Fruit fly (Drosophila melanogaster) whole organism, embryonic: ENCODE data around the gene Yp1.

Experiments
- ATbp ChIP-seq: fragments of 200-800 bp; sonication (Bioruptor generic); optimal IDR thresholded peaks from 2 replicates; lab custom pipeline; 2017; ENCODE audit warnings: missing biosample characterization, mild to moderate bottlenecking, missing genetic modification characterization, missing genetic modification reagents
- Atf3 ChIP-seq: fragments of 200-800 bp; sonication (Bioruptor generic); optimal IDR thresholded peaks from 3 replicates; lab custom pipeline; 2016; ENCODE audit warnings: missing biosample characterization, missing genetic modification characterization
- CG10959 ChIP-seq: fragments of 200-800 bp; sonication (Bioruptor generic); IDR thresholded peaks from 2 replicates; pipeline ENCODE4 v1.3.6; 2022; ENCODE audit warnings: missing biosample characterization, missing genetic modification characterization
- CG11504 ChIP-seq: fragments of 200-800 bp; sonication (Bioruptor generic); optimal IDR thresholded peaks from 3 replicates; lab custom pipeline; 2019; ENCODE audit warnings: missing biosample characterization, mild to moderate bottlenecking, missing genetic modification characterization, moderate library complexity
- CG14050 ChIP-seq: fragments of 200-800 bp; sonication (Bioruptor generic); IDR thresholded peaks from 3 replicates; pipeline ENCODE4 v1.3.6; 2022; ENCODE audit warnings: missing biosample characterization, missing genetic modification characterization
- CG14860 ChIP-seq: fragments of 200-800 bp; sonication (Bioruptor generic); IDR thresholded peaks from 3 replicates; pipeline ENCODE4 v1.3.6; 2022; ENCODE audit warnings: missing biosample characterization, missing genetic modification characterization; ENCODE audit not compliant: partially characterized antibody
- CG15696 ChIP-seq: fragments of 200-800 bp; sonication (Bioruptor generic); optimal IDR thresholded peaks from 2 replicates; lab custom pipeline; 2019; ENCODE audit warnings: missing biosample characterization, mild to moderate bottlenecking, missing genetic modification characterization, moderate library complexity
- CG1792 ChIP-seq: fragments of 200-800 bp; sonication (Bioruptor generic); optimal IDR thresholded peaks from 2 replicates; lab custom pipeline; 2016; ENCODE audit warnings: missing biosample characterization, missing genetic modification characterization
- CG2712 ChIP-seq: fragments of 200-800 bp; optimal IDR thresholded peaks from 3 replicates; lab custom pipeline; 2019; ENCODE audit warnings: missing biosample characterization, mild to moderate bottlenecking, missing genetic modification characterization, moderate library complexity
- CG2889 ChIP-seq: fragments of 200-800 bp; sonication (Bioruptor generic); IDR thresholded peaks from 3 replicates; pipeline ENCODE4 v1.3.6; 2022; ENCODE audit warnings: missing biosample characterization, missing genetic modification characterization
- CG32532 ChIP-seq: fragments of 200-800 bp; sonication (Bioruptor generic); IDR thresholded peaks from 2 replicates; pipeline ENCODE4 v1.3.6; 2022; ENCODE audit warnings: missing biosample characterization, missing genetic modification characterization
- CG3281 ChIP-seq: fragments of 200-800 bp; sonication (Bioruptor generic); optimal IDR thresholded peaks from 3 replicates; lab custom pipeline; 2017; ENCODE audit warnings: missing biosample characterization, mild to moderate bottlenecking, missing genetic modification characterization
- CG33557 ChIP-seq: fragments of 200-800 bp; sonication (Bioruptor generic); optimal IDR thresholded peaks from 2 replicates; lab custom pipeline; 2019; ENCODE audit warnings: missing biosample characterization, mild to moderate bottlenecking, missing genetic modification characterization, moderate library complexity
- CG4282 ChIP-seq: fragments of 200-800 bp; sonication (Bioruptor generic); optimal IDR thresholded peaks from 2 replicates; lab custom pipeline; 2016; ENCODE audit warnings: missing biosample characterization, missing genetic modification characterization
- CG4360 ChIP-seq: fragments of 200-800 bp; sonication (Bioruptor generic); IDR thresholded peaks from 2 replicates; pipeline ENCODE4 v1.3.6; 2022; ENCODE audit warnings: missing biosample characterization, missing genetic modification characterization
- CG6254 ChIP-seq: fragments of 200-800 bp; sonication (Bioruptor generic); optimal IDR thresholded peaks from 3 replicates; lab custom pipeline; 2017; ENCODE audit warnings: mild to moderate bottlenecking, missing biosample characterization, missing genetic modification reagents, missing genetic modification characterization
- CG6854 ChIP-seq: fragments of 200-800 bp; sonication (Bioruptor generic); optimal IDR thresholded peaks from 3 replicates; lab custom pipeline; 2017; ENCODE audit warnings: missing biosample characterization, mild to moderate bottlenecking, missing genetic modification characterization
- CG7745 ChIP-seq: fragments of 200-800 bp; sonication (Bioruptor generic); optimal IDR thresholded peaks from 2 replicates; lab custom pipeline; 2018; ENCODE audit warnings: missing biosample characterization, mild to moderate bottlenecking, missing genetic modification characterization, moderate library complexity
- CG7839 ChIP-seq: fragments of 200-800 bp; sonication (Bioruptor generic); optimal IDR thresholded peaks from 3 replicates; lab custom pipeline; 2018; ENCODE audit warnings: missing biosample characterization, mild to moderate bottlenecking, missing genetic modification characterization, moderate library complexity
- CG8478 ChIP-seq: fragments of >200 bp; optimal IDR thresholded peaks from 2 replicates; lab custom pipeline; 2018
- CG8924 ChIP-seq: fragments of 200-800 bp; optimal IDR thresholded peaks from 3 replicates; lab custom pipeline; 2019; ENCODE audit warnings: missing biosample characterization, mild to moderate bottlenecking, missing genetic modification characterization, moderate library complexity
- CG9727 ChIP-seq: fragments of 200-800 bp; sonication (Bioruptor generic); optimal IDR thresholded peaks from 3 replicates; lab custom pipeline; 2017; ENCODE audit warnings: missing biosample characterization, mild to moderate bottlenecking, missing genetic modification characterization
- Dad ChIP-seq: fragments of 200-800 bp; sonication (Bioruptor generic); optimal IDR thresholded peaks from 3 replicates; lab custom pipeline; 2016; ENCODE audit warnings: missing biosample characterization, missing genetic modification characterization
- Eip74EF ChIP-seq, 2 experiments: fragments of 200-800 bp in 1 of 2; fragments of >200 bp in 1 of 2; sonication (Bioruptor generic) in 1 of 2; optimal IDR thresholded peaks; 2 replicates each; lab custom pipeline; 2017 to 2019; ENCODE audit warnings: missing biosample characterization in 2 of 2, missing genetic modification characterization in 2 of 2, mild to moderate bottlenecking in 1 of 2, moderate library complexity in 1 of 2
- Fer2 ChIP-seq: fragments of 200-800 bp; sonication (Bioruptor generic); optimal IDR thresholded peaks from 2 replicates; lab custom pipeline; 2018; ENCODE audit warnings: missing biosample characterization, mild to moderate bottlenecking, missing genetic modification characterization, moderate library complexity
- HLH3B ChIP-seq: fragments of 200-800 bp; sonication (Bioruptor generic); IDR thresholded peaks from 2 replicates; pipeline ENCODE4 v1.3.6; 2022; ENCODE audit warnings: missing biosample characterization, missing genetic modification characterization
- Hmr ChIP-seq: fragments of 200-800 bp; sonication (Bioruptor generic); optimal IDR thresholded peaks from 3 replicates; lab custom pipeline; 2017; ENCODE audit warnings: mild to moderate bottlenecking, missing biosample characterization, missing genetic modification reagents, missing genetic modification characterization
- MESR4 ChIP-seq: fragments of 200-800 bp; sonication (Bioruptor generic); optimal IDR thresholded peaks from 2 replicates; lab custom pipeline; 2018; ENCODE audit warnings: missing biosample characterization, mild to moderate bottlenecking, missing genetic modification characterization, moderate library complexity
- Mad ChIP-seq: fragments of 200-800 bp; sonication (Bioruptor generic); optimal IDR thresholded peaks from 2 replicates; lab custom pipeline; 2016; ENCODE audit warnings: missing biosample characterization, missing genetic modification characterization
- NC2β ChIP-seq: fragments of 200-800 bp; sonication (Bioruptor generic); optimal IDR thresholded peaks from 2 replicates; lab custom pipeline; 2016; ENCODE audit warnings: missing biosample characterization, missing genetic modification characterization
- Ptx1 ChIP-seq: fragments of 200-800 bp; sonication (Bioruptor generic); IDR thresholded peaks from 2 replicates; pipeline ENCODE4 v1.3.6; 2022; ENCODE audit warnings: missing biosample characterization, missing genetic modification characterization
- Sox102F ChIP-seq: fragments of 200-800 bp; sonication (Bioruptor generic); optimal IDR thresholded peaks from 2 replicates; lab custom pipeline; 2018; ENCODE audit warnings: missing biosample characterization, mild to moderate bottlenecking, missing genetic modification characterization, moderate library complexity
- bsh ChIP-seq, 2 experiments: fragments of 200-800 bp; sonication (Bioruptor generic); optimal IDR thresholded peaks; 2 replicates each; lab custom pipeline; 2017 to 2018; ENCODE audit warnings: mild to moderate bottlenecking in 2 of 2, missing biosample characterization in 2 of 2, missing genetic modification characterization in 2 of 2, moderate library complexity in 1 of 2
- cg ChIP-seq: fragments of 200-800 bp; sonication (Bioruptor generic); optimal IDR thresholded peaks from 3 replicates; lab custom pipeline; 2019; ENCODE audit warnings: missing biosample characterization, mild to moderate bottlenecking, missing genetic modification characterization, moderate library complexity
- dpn ChIP-seq, 2 experiments: fragments of 200-800 bp; sonication (Bioruptor generic); optimal IDR thresholded peaks; 3 replicates each; lab custom pipeline; 2016; ENCODE audit warnings: missing biosample characterization in 2 of 2, missing genetic modification characterization in 2 of 2
- ems ChIP-seq: fragments of 200-800 bp; sonication (Bioruptor generic); optimal IDR thresholded peaks from 3 replicates; lab custom pipeline; 2016; ENCODE audit warnings: missing biosample characterization, missing genetic modification characterization
- gcm ChIP-seq: fragments of 200-800 bp; sonication (Bioruptor generic); optimal IDR thresholded peaks from 2 replicates; lab custom pipeline; 2019; ENCODE audit warnings: missing biosample characterization, mild to moderate bottlenecking, missing genetic modification characterization, moderate library complexity
- jigr1 ChIP-seq: fragments of 200-800 bp; sonication (Bioruptor generic); IDR thresholded peaks from 3 replicates; pipeline ENCODE4 v1.3.6; 2022; ENCODE audit warnings: missing biosample characterization, missing genetic modification characterization
- kni ChIP-seq: fragments of 200-800 bp; sonication (Bioruptor generic); optimal IDR thresholded peaks from 3 replicates; lab custom pipeline; 2017; ENCODE audit warnings: mild to moderate bottlenecking, missing biosample characterization, missing genetic modification reagents, missing genetic modification characterization
- pan ChIP-seq, 4 experiments: fragments of >200 bp in 3 of 4; fragments of 200-800 bp in 1 of 4; sonication (Bioruptor generic) in 1 of 4; optimal IDR thresholded peaks in 3 of 4; IDR thresholded peaks in 1 of 4; 2 replicates each; pipeline versions ENCODE4 v1.3.6 to Lab custom; 2017 to 2022; ENCODE audit warnings: missing biosample characterization in 2 of 4, missing genetic modification characterization in 2 of 4, mixed read lengths in 1 of 4
- prd ChIP-seq, 3 experiments: fragments of >200 bp in 2 of 3; fragments of 200-800 bp in 1 of 3; sonication (Bioruptor generic) in 1 of 3; optimal IDR thresholded peaks in 2 of 3; IDR thresholded peaks in 1 of 3; 2 replicates in 2 of 3; 3 replicates in 1 of 3; pipeline versions ENCODE4 v1.3.6 to Lab custom; 2017 to 2022; ENCODE audit warnings: missing biosample characterization in 1 of 3, missing genetic modification characterization in 1 of 3
- salm ChIP-seq: fragments of 200-800 bp; sonication (Bioruptor generic); optimal IDR thresholded peaks from 2 replicates; lab custom pipeline; 2018; ENCODE audit warnings: missing biosample characterization, mild to moderate bottlenecking, missing genetic modification characterization
- schlank ChIP-seq: fragments of 200-800 bp; sonication (Bioruptor generic); optimal IDR thresholded peaks from 2 replicates; lab custom pipeline; 2018; ENCODE audit warnings: missing biosample characterization, mild to moderate bottlenecking, missing genetic modification characterization
- slp2 ChIP-seq: fragments of 200-800 bp; sonication (Bioruptor generic); optimal IDR thresholded peaks from 2 replicates; lab custom pipeline; 2016; ENCODE audit warnings: missing biosample characterization, missing genetic modification characterization
- sob ChIP-seq: fragments of 200-800 bp; sonication (Bioruptor generic); IDR thresholded peaks from 2 replicates; pipeline ENCODE4 v1.3.6; 2022; ENCODE audit warnings: missing biosample characterization, missing genetic modification characterization
- unpg ChIP-seq: fragments of 200-800 bp; sonication (Bioruptor generic); optimal IDR thresholded peaks from 3 replicates; lab custom pipeline; 2018; ENCODE audit warnings: missing biosample characterization, mild to moderate bottlenecking, missing genetic modification characterization, moderate library complexity

The Yp1 gene

DNA sequence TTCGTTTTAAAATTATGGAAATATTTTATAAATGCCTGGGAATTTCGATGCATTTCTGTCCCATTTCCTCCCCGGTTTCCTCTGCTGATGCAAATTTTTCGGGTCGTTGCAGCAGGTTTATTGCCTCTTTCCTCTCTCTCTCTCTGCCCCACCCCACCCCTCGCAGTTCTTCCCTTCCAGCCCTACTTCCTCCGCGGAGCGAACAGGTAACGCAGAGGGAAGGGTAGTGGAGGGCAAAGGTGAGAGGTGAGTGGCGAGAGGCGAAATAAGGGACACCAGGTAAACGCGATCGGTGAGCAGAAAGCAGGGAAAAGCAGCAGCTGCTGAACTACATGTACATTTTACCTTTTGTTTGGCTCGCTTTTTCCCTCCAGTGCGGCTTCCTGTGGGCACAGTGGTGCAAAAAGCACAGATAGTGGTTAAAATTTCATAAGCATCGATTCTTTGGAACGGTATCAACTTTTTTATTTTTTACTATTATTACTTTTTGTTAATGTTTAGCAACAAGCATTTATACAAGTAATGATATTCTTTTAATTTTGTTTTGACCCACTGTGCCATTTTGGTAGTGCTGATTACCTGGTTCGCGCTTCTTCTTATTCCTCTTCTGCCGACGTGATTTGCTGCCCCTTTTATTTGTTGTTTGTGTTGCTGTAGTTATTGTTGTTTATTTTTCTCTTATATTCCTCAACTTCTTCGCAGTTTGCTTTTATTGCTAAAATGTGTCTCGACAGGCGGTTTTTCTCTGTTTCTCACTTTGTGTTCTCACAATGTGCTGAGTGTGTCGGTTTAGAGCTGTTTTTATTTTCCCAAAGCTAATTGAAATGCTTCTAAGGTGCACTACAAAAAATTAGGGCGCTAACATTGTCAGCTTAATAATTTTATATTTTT is 34.7 kb downstream of the Yp1 start (continued):
- TF ChIP-seq CG1792 (GFP tag; lab: Kevin White, UChicago) (peak; percentile 1), CG9727 (GFP tag; lab: Kevin White, UChicago) (peak; percentile 77), Ptx1 (GFP tag; lab: Robert Waterston, UW) (peak; percentile 76), unpg (GFP tag; lab: Kevin White, UChicago) (peak; percentile 74), CG3281 (GFP tag; lab: Kevin White, UChicago) (peak; percentile 43), prd (optimal IDR thresholded peaks at IDR 0.05; lab: Kevin White, UChicago) (no peak), prd (GFP tag; IDR thresholded peaks at IDR 0.05; lab: Robert Waterston, UW) (peak; percentile 89), schlank (tag; lab: Kevin White, UChicago) (no peak), CG8478 (no peak), CG2889 (peak; percentile 29; the same call in 1 of the 3 replicates), CG32532 (GFP tag; lab: Robert Waterston, UW) (peak; percentile 61), CG4360 (GFP tag; lab: Robert Waterston, UW) (peak; percentile 45; the same call in 1 of the 2 replicates), CG15696 (tag; lab: Kevin White, UChicago) (peak; percentile 81), gcm (GFP tag; lab: Kevin White, UChicago) (peak; percentile 55), CG4282 (peak; percentile 50), cg (GFP tag; lab: Kevin White, UChicago) (no peak), pan (optimal IDR thresholded peaks at IDR 0.05; lab: Kevin White, UChicago) (no peak), pan (GFP tag; optimal IDR thresholded peaks at IDR 0.05 in 1 of 2, IDR thresholded peaks at IDR 0.05 in 1 of 2) (peak in 1 of 2 experiments; percentile 72), CG8924 (peak; percentile 80), HLH3B (GFP tag; lab: Robert Waterston, UW) (peak; percentile 50), sob (0 out of 2 replicates have a peak, but pooled peaks have one; percentile 51), salm (peak; percentile 37), Sox102F (GFP tag; lab: Kevin White, UChicago) (peak; percentile 65), CG2712 (tag; lab: Kevin White, UChicago) (peak; percentile 76), Eip74EF (GFP tag; optimal IDR thresholded peaks at IDR 0.05; lab: Kevin White, UChicago) (no peak), CG11504 (peak; percentile 69), ATbp (GFP tag; lab: Kevin White, UChicago) (peak; percentile 46), CG6854 (no peak), kni (GFP tag; lab: Kevin White, UChicago) (peak; percentile 63), CG14860 (GFP tag; lab: Robert Waterston, UW) (no peak), CG7745 (tag; lab: Kevin White, UChicago) (no peak), bsh (GFP tag; optimal IDR thresholded peaks at IDR 0.05; lab: Kevin White, UChicago) (peak; percentile 36 to 75), Atf3 (GFP tag; lab: Kevin White, UChicago) (peak; percentile 24), CG33557 (GFP tag; lab: Kevin White, UChicago) (peak; percentile 56), NC2β (GFP tag; lab: Kevin White, UChicago) (peak; percentile 38), Mad (GFP tag; lab: Kevin White, UChicago) (peak; percentile 53), ems (GFP tag; lab: Kevin White, UChicago) (peak; percentile 50), CG6254 (peak; percentile 59), dpn (GFP tag; optimal IDR thresholded peaks at IDR 0.05; lab: Kevin White, UChicago) (peak; percentile 35 to 62), CG10959 (GFP tag; lab: Robert Waterston, UW) (peak; percentile 81), jigr1 (GFP tag; lab: Robert Waterston, UW) (0 out of 3 replicates have a peak, but pooled peaks have one; percentile 21), Fer2 (tag; lab: Kevin White, UChicago) (no peak), slp2 (GFP tag; lab: Kevin White, UChicago) (peak; percentile 34), Dad (GFP tag; lab: Kevin White, UChicago) (peak; percentile 27), CG14050 (GFP tag; lab: Robert Waterston, UW) (peak; percentile 44; the same call in 1 of the 3 replicates), Hmr (GFP tag; lab: Kevin White, UChicago) (peak; percentile 48), MESR4 (no peak), CG7839 (tag; lab: Kevin White, UChicago) (peak; percentile 68)
